Worm (Caenorhabditis elegans) whole organism, midembryonic: ENCODE data around the gene xpc-1.

Experiments used
- cog-1 ChIP-seq: sonication (generic microtip); optimal IDR thresholded peaks from 2 replicates; lab custom pipeline; 2016; ENCODE audit warnings: missing genetic modification characterization, missing compliant biosample characterization
- flt-1 ChIP-seq: fragments of 200-800 bp; sonication (Bioruptor generic); IDR thresholded peaks from 2 replicates; pipeline ENCODE4 v1.3.6; 2022; ENCODE audit warnings: missing genetic modification characterization, missing compliant biosample characterization
- klf-2 ChIP-seq: fragments of 200-800 bp; sonication (Bioruptor generic); conservative IDR thresholded peaks from 2 replicates; pipeline ENCODE4 v1.3.6; 2022; ENCODE audit warnings: missing genetic modification reagents, missing genetic modification characterization, missing compliant biosample characterization
- med-1 ChIP-seq: sonication (generic microtip); optimal IDR thresholded peaks from 2 replicates; lab custom pipeline; 2017; ENCODE audit warnings: missing genetic modification characterization, mild to moderate bottlenecking, missing compliant biosample characterization, antibody characterized with exemption, missing genetic modification reagents; ENCODE audit not compliant: insufficient read depth
- ref-1 ChIP-seq: fragments of 200-800 bp; sonication (Bioruptor generic); conservative IDR thresholded peaks from 2 replicates; pipeline ENCODE4 v1.3.6; 2022; ENCODE audit warnings: missing genetic modification reagents, missing genetic modification characterization, missing compliant biosample characterization
- tab-1 ChIP-seq: fragments of 200-800 bp; sonication (Bioruptor generic); IDR thresholded peaks from 2 replicates; pipeline ENCODE4 v1.3.6; 2022; ENCODE audit warnings: missing genetic modification characterization, missing compliant biosample characterization
- ztf-23 ChIP-seq: fragments of 200-800 bp; sonication (Bioruptor generic); IDR thresholded peaks from 2 replicates; pipeline ENCODE4 v1.3.6; 2022; ENCODE audit warnings: missing genetic modification reagents, missing genetic modification characterization, missing compliant biosample characterization
- ztf-29 ChIP-seq: fragments of 200-800 bp; sonication (Bioruptor generic); IDR thresholded peaks from 2 replicates; pipeline ENCODE4 v1.3.6; 2022; ENCODE audit warnings: missing genetic modification reagents, missing genetic modification characterization, missing compliant biosample characterization

- no peak for TF ChIP-seq ztf-29 (GFP tag; lab: Robert Waterston, UW)
- no peak for TF ChIP-seq med-1 (GFP tag; lab: Kevin White, UChicago)
- TF ChIP-seq tab-1 (GFP tag; lab: Robert Waterston, UW) = no peak
- TF ChIP-seq ztf-23 (GFP tag; lab: Robert Waterston, UW) = no peak
- TF ChIP-seq klf-2 (GFP tag; lab: Robert Waterston, UW) = no peak
- no peak for TF ChIP-seq cog-1
- no peak for TF ChIP-seq ref-1 (GFP tag; lab: Robert Waterston, UW)
- no peak for TF ChIP-seq flt-1 (GFP tag; lab: Robert Waterston, UW)
Observed at ce11 chrIV:1972271-1972670, 20.6 kb upstream of the xpc-1 start, which contains the start of gene Y76B12C.4.
